Fruit fly (Drosophila melanogaster): ENCODE data around the gene CG34367.

DNA sequence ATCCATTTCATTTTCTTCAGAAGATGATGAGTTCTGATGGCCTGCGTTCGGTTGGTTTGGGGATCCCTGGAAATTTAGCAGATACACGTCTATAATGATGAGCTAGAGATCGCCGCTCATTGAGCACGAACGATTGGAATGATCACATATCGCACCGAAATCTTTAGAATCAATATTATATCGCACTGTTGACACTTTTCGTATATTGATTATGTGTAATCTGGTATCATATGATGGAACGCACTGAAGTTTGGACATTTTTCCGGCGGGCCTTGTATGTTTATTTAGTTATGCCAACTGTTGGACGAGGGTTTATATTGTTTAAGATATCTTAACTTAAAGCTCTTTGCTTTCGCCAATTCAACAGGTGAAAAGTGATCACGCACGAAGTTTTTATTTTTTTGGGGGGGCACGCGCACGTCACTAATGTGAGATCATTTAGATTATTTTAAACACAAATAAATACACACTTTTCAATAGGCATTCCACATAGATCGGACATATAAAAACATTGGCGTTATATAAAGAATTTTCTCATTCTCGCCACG is 32.6 kb downstream of the CG34367 start:
- TF ChIP-seq Myc (optimal IDR thresholded peaks at IDR 0.05) (no peak), Sin3A (optimal IDR thresholded peaks at IDR 0.05) (no peak)
